Worm (Caenorhabditis elegans) whole organism, L4/young adult: Measurements from ENCODE around the gene C47D12.2.

ENCODE experiments used
- dao-5 ChIP-seq: sonication (generic microtip); optimal IDR thresholded peaks from 2 replicates; lab custom pipeline; 2016; ENCODE audit warnings: missing genotype, missing genetic modification characterization, moderate library complexity, missing compliant biosample characterization
- him-1 ChIP-seq: sonication (generic microtip); optimal IDR thresholded peaks from 2 replicates; lab custom pipeline; 2016; ENCODE audit warnings: missing genotype, missing genetic modification reagents, missing genetic modification characterization, missing compliant biosample characterization

DNA sequence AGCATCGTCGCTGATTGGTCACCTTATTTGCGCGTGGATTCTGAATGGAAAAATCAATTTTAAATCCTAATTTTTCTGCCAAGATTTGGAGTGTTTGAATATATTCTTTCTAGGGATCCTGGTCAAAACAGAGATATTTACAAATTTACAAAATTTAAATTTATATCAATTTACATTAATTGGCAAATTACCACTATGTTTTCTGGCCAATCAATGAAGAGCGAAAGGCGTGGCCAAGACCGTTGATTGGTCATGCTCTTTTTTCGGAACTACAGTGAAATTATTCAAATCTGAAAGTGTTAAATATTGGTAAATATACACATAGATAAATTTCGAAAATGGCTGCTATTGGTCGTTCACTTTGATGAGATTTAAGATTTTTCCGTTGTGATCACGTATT lies 33.4 kb upstream of the C47D12.2 start:
- TF ChIP-seq him-1 (tag; lab: Kevin White, UChicago), result no peak
- no peak for TF ChIP-seq dao-5 (tag; lab: Kevin White, UChicago)
